Worm (Caenorhabditis elegans): ENCODE measurements around the gene srlf-30.

srlf-30 gene

DNA sequence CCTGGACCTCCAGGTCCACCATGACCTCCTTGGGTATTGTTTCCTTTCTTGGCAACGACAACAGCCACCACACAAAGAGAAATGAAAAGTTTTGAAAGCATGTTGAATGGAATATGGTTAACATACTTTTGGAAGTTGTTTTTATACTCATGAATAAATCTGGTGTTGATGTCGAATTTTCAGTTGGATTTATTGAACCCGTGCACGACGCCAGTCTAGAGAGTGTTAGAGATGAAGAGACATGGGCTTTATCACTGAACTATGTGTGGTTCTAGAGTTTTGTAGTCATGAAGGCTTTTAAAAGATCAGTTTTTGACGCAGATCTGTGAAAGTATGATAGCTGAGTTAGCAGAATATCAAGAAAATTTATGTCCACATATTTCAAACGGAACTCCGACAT, 5.9 kb upstream of the srlf-30 start, which contains the start of gene srlf-14:
srlf-14 (minus strand) TSS at position 101 of the 400 bp plus-strand sequence.
- TF ChIP-seq aha-1 (tag), result peak; percentile 65
- TF ChIP-seq daf-12 (tag; optimal IDR thresholded peaks at IDR 0.05), result no peak
- no peak for TF ChIP-seq ceh-44 (GFP tag; IDR thresholded peaks at IDR 0.05)

DNA sequence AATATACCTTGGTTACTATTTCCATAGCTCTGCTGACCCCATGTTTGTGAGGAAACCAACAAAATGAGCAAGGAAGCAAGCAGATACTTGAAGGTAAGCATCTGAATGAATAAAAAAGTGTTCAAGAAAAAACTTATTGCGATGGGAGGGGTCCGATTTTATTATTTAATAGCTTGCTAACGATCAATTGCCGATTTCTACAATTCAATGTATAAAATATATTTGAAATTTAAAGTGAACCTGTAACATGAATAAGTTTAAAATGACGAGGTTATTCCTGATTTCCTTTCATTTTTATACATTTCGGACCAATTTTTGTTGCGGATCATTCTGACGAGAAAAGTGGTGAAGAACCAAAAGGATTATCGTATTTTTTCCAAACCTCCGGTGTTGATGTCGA, 3.7 kb upstream of the srlf-30 start, which contains the start of gene srlf-13:
srlf-13 (minus strand) TSS at position 101 of the 400 bp plus-strand sequence.
- TF ChIP-seq nhr-11 (tag; optimal IDR thresholded peaks at IDR 0.05), result no peak
- TF ChIP-seq T20F7.1 (GFP tag; optimal IDR thresholded peaks at IDR 0.05), result no peak
- TF ChIP-seq zip-11 (GFP tag; IDR thresholded peaks at IDR 0.05), result no peak
- TF ChIP-seq ceh-28 (tag; optimal IDR thresholded peaks at IDR 0.05), result no peak

DNA sequence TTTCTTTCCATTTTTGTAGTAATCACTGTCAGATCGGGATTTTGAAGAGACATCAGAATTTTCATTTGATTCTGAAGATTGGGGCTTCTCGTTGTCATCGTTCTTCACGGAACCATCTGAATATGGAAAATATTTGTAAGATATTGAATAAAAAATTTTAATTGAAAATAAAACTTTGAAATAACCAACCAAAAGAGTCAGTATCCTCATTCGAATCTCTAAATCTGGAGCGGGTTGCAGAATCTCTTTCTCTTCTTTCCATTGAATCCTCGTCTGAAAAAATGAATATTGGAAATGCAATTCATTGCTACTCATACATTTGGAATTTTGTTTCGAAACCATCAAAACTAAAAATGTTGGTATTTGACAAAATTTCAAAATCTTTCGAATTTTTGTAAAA, 2.0 kb upstream of the srlf-30 start:
- TF ChIP-seq aha-1 (tag) (peak; percentile 48), unc-62 (GFP tag; optimal IDR thresholded peaks at IDR 0.05 in 1 of 2) (peak in 1 of 2 experiments; percentile 92), unc-62 (tag; optimal IDR thresholded peaks at IDR 0.05) (no peak), ces-1 (GFP tag; optimal IDR thresholded peaks at IDR 0.05) (no peak), zip-2 (tag; optimal IDR thresholded peaks at IDR 0.05) (no peak), ceh-28 (tag; optimal IDR thresholded peaks at IDR 0.05) (no peak), Y75B8A.6 (GFP tag; IDR thresholded peaks at IDR 0.05) (no peak), ceh-44 (GFP tag; IDR thresholded peaks at IDR 0.05) (no peak)

DNA sequence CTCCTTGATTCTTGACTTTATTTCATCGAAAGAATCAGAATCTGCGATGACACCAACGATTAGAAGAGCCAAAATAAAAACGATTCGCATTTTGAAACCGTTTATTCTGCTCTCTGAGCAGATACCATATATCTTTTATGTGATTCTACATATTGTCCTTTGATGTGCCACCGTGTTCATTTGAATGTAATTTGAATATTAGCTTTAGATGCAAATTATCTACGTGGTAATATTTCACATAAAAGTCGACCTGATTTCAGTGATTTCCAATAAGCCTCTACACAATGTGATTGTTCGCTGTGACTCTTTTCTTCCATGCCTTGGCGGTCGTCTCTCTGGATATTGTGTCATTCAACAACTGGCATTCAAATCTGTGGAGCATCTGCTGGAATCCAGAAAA, 1.1 kb upstream of the srlf-30 start, which contains the start of the genes F13E9.9 and F13E9.19:
F13E9.9 (minus strand) TSS at position 101 of the 400 bp plus-strand sequence.
F13E9.19 (plus strand) TSS at position 316 of the 400 bp plus-strand sequence.
- TF ChIP-seq zip-11 (GFP tag; IDR thresholded peaks at IDR 0.05), result no peak
- no peak for TF ChIP-seq mdl-1 (tag; optimal IDR thresholded peaks at IDR 0.05)
- no peak for TF ChIP-seq ztf-7 (tag; optimal IDR thresholded peaks at IDR 0.05)
- no peak for TF ChIP-seq T26A8.4 (GFP tag; IDR thresholded peaks at IDR 0.05)
- no peak for TF ChIP-seq nhr-10 (tag; optimal IDR thresholded peaks at IDR 0.05)
- TF ChIP-seq Y48G9A.11 (GFP tag; IDR thresholded peaks at IDR 0.05), result no peak
- no peak for TF ChIP-seq tag-97 (GFP tag; IDR thresholded peaks at IDR 0.05)
- TF ChIP-seq ceh-20 (GFP tag; IDR thresholded peaks at IDR 0.05), result no peak
- no peak for TF ChIP-seq lin-29 (GFP tag; IDR thresholded peaks at IDR 0.05)
- TF ChIP-seq dmd-6 (GFP tag; IDR thresholded peaks at IDR 0.05), result no peak
- TF ChIP-seq nhr-48 (tag; optimal IDR thresholded peaks at IDR 0.05), result no peak

DNA sequence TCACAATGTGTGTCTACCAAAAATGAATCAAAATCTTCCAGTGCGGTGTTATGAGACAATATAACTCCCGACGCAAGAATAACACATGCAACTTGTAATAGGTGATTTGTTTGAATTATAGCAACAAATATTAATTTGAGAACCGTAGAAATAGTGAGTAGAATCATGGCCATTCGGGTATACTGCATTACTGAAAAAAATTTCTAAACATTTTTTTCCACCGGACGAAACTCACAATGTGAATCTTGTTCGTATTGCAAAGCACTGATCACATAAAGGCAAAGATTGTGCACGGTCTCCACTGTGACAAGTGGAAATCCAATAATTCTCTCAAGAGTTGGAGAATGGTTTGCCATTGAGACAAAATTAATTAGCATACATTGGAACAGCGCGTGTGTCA, 2.3 kb downstream of the srlf-30 start:
- no peak for TF ChIP-seq rbr-2 (tag; optimal IDR thresholded peaks at IDR 0.05)
- no peak for TF ChIP-seq zfp-2 (tag; optimal IDR thresholded peaks at IDR 0.05)
- TF ChIP-seq aha-1 (tag), result peak; percentile 90
- TF ChIP-seq dmd-8 (GFP tag; IDR thresholded peaks at IDR 0.05), result no peak
- TF ChIP-seq php-3 (GFP tag; IDR thresholded peaks at IDR 0.05), result no peak
- TF ChIP-seq dmd-9 (GFP tag; IDR thresholded peaks at IDR 0.05), result no peak

DNA sequence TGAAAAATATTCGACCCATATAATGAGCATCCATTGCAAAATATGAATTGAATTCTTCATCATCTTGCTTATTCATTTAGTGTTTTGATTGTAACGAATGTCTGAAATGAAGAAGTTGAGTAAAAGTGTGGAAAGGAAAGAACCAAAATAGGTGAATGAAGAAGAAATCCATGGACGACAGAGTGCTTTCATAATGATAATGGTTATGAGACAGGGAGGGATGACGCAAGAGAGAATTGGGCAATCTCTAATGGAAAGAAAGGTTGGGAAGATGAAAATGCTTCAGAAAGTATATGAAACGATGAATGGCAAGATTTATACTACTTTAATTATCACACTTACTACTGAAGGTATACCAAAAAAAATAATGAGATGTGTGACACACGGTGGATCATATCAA, 4.1 kb downstream of the srlf-30 start, which contains the start of gene ZK596.3:
ZK596.3 (minus strand) TSS at position 101 of the 400 bp plus-strand sequence.
- TF ChIP-seq F10B5.3 (tag; optimal IDR thresholded peaks at IDR 0.05) (no peak), madf-9 (GFP tag; conservative IDR thresholded peaks at IDR 0.05) (no peak), ceh-20 (GFP tag; IDR thresholded peaks at IDR 0.05) (no peak), zfp-2 (tag; optimal IDR thresholded peaks at IDR 0.05) (no peak), mdt-29 (GFP tag; IDR thresholded peaks at IDR 0.05) (no peak), zip-2 (tag; optimal IDR thresholded peaks at IDR 0.05) (no peak), dmd-6 (GFP tag; IDR thresholded peaks at IDR 0.05) (no peak), nhr-76 (tag; optimal IDR thresholded peaks at IDR 0.05) (no peak), set-16 (GFP tag; IDR thresholded peaks at IDR 0.05) (no peak), tag-97 (GFP tag; IDR thresholded peaks at IDR 0.05) (no peak), lin-38 (GFP tag; IDR thresholded peaks at IDR 0.05) (no peak), F26F4.8 (GFP tag; conservative IDR thresholded peaks at IDR 0.05) (no peak), attf-4 (tag; optimal IDR thresholded peaks at IDR 0.05) (no peak), snpc-4 (tag; optimal IDR thresholded peaks at IDR 0.05) (no peak), jun-1 (tag; optimal IDR thresholded peaks at IDR 0.05) (no peak), php-3 (GFP tag; IDR thresholded peaks at IDR 0.05) (no peak), lin-29 (GFP tag; IDR thresholded peaks at IDR 0.05) (no peak), aha-1 (tag) (no peak), dmd-9 (GFP tag; IDR thresholded peaks at IDR 0.05) (no peak)

Measured in whole organism, L4 larva.